Fruit fly (Drosophila melanogaster) whole organism, embryonic: Measurements from ENCODE around the gene CG17169.

Source experiments
- BEAF-32 ChIP-seq: fragments of 200-800 bp; sonication (Bioruptor generic); optimal IDR thresholded peaks from 3 replicates; lab custom pipeline; 2017; ENCODE audit warnings: missing biosample characterization, missing genetic modification characterization, mild to moderate bottlenecking, moderate library complexity, missing genetic modification reagents
- CG10209 ChIP-seq: fragments of 200-800 bp; sonication (Bioruptor generic); optimal IDR thresholded peaks from 3 replicates; lab custom pipeline; 2017; ENCODE audit warnings: missing biosample characterization, mild to moderate bottlenecking, missing genetic modification characterization, missing genetic modification reagents
- CG10543 ChIP-seq: fragments of 200-800 bp; sonication (Bioruptor generic); optimal IDR thresholded peaks from 3 replicates; lab custom pipeline; 2017; ENCODE audit warnings: missing biosample characterization, mild to moderate bottlenecking, missing genetic modification characterization, moderate library complexity
- CG12769 ChIP-seq: fragments of 200-800 bp; sonication (Bioruptor generic); optimal IDR thresholded peaks from 2 replicates; lab custom pipeline; 2019; ENCODE audit warnings: missing biosample characterization, mild to moderate bottlenecking, missing genetic modification characterization, moderate library complexity
- CG15514 ChIP-seq: fragments of 200-800 bp; sonication (Bioruptor generic); optimal IDR thresholded peaks from 3 replicates; lab custom pipeline; 2017; ENCODE audit warnings: missing biosample characterization, missing genetic modification characterization, mild to moderate bottlenecking, moderate library complexity, missing genetic modification reagents
- CG16813 ChIP-seq: fragments of 200-800 bp; sonication (Bioruptor generic); IDR thresholded peaks from 3 replicates; pipeline ENCODE4 v1.3.6; 2022; ENCODE audit warnings: missing biosample characterization, missing genetic modification characterization; ENCODE audit not compliant: partially characterized antibody
- CG17568 ChIP-seq: fragments of 200-800 bp; sonication (Bioruptor generic); optimal IDR thresholded peaks from 2 replicates; lab custom pipeline; 2018; ENCODE audit warnings: missing biosample characterization, mild to moderate bottlenecking, missing genetic modification characterization, moderate library complexity
- CG18599 ChIP-seq: fragments of 200-800 bp; sonication (Bioruptor generic); optimal IDR thresholded peaks from 3 replicates; lab custom pipeline; 2017; ENCODE audit warnings: missing biosample characterization, missing genetic modification characterization, mild to moderate bottlenecking, moderate library complexity, missing genetic modification reagents
- CG2120 ChIP-seq: fragments of 200-800 bp; sonication (Bioruptor generic); optimal IDR thresholded peaks from 3 replicates; lab custom pipeline; 2016; ENCODE audit warnings: missing biosample characterization, missing genetic modification characterization
- CG30020 ChIP-seq: fragments of 200-800 bp; optimal IDR thresholded peaks from 2 replicates; lab custom pipeline; 2019; ENCODE audit warnings: missing biosample characterization, mild to moderate bottlenecking, missing genetic modification characterization, moderate library complexity
- CG3281 ChIP-seq: fragments of 200-800 bp; sonication (Bioruptor generic); optimal IDR thresholded peaks from 3 replicates; lab custom pipeline; 2017; ENCODE audit warnings: missing biosample characterization, mild to moderate bottlenecking, missing genetic modification characterization
- CG33213 ChIP-seq: fragments of 200-800 bp; sonication (Bioruptor generic); optimal IDR thresholded peaks from 3 replicates; lab custom pipeline; 2016; ENCODE audit warnings: missing biosample characterization, missing genetic modification characterization
- CG5245 ChIP-seq: fragments of 200-800 bp; sonication (Bioruptor generic); optimal IDR thresholded peaks from 3 replicates; lab custom pipeline; 2016; ENCODE audit warnings: missing biosample characterization, missing genetic modification characterization
- CG6765 ChIP-seq: fragments of 200-800 bp; sonication (Bioruptor generic); optimal IDR thresholded peaks from 3 replicates; lab custom pipeline; 2017; ENCODE audit warnings: missing biosample characterization, mild to moderate bottlenecking, missing genetic modification characterization
- CG7357 ChIP-seq: fragments of 200-800 bp; sonication (Bioruptor generic); IDR thresholded peaks from 3 replicates; pipeline ENCODE4 v1.3.6; 2022; ENCODE audit warnings: missing biosample characterization, missing genetic modification characterization
- CG7372 ChIP-seq: fragments of 200-800 bp; sonication (Bioruptor generic); IDR thresholded peaks from 2 replicates; pipeline ENCODE4 v1.3.6; 2022; ENCODE audit warnings: missing biosample characterization, missing genetic modification characterization
- CG8290 ChIP-seq, 3 experiments: fragments of 200-800 bp; sonication (Bioruptor generic); optimal IDR thresholded peaks; 2 replicates each; lab custom pipeline; 2016 to 2019; ENCODE audit warnings: missing biosample characterization in 3 of 3, missing genetic modification characterization in 3 of 3, mild to moderate bottlenecking in 2 of 3, moderate library complexity in 1 of 3
- CG9727 ChIP-seq: fragments of 200-800 bp; sonication (Bioruptor generic); optimal IDR thresholded peaks from 3 replicates; lab custom pipeline; 2017; ENCODE audit warnings: missing biosample characterization, mild to moderate bottlenecking, missing genetic modification characterization
- CHES-1-like ChIP-seq: fragments of 200-800 bp; sonication (Bioruptor generic); optimal IDR thresholded peaks from 2 replicates; lab custom pipeline; 2016; ENCODE audit warnings: missing biosample characterization, missing genetic modification characterization
- Fer2 ChIP-seq: fragments of 200-800 bp; sonication (Bioruptor generic); optimal IDR thresholded peaks from 2 replicates; lab custom pipeline; 2018; ENCODE audit warnings: missing biosample characterization, mild to moderate bottlenecking, missing genetic modification characterization, moderate library complexity
- Fer3 ChIP-seq: fragments of 200-800 bp; sonication (Bioruptor generic); optimal IDR thresholded peaks from 2 replicates; lab custom pipeline; 2018; ENCODE audit warnings: missing biosample characterization, mild to moderate bottlenecking, missing genetic modification characterization, moderate library complexity
- Gug ChIP-seq: fragments of 200-800 bp; sonication (Bioruptor generic); IDR thresholded peaks from 4 replicates; pipeline ENCODE4 v1.3.6; 2022; ENCODE audit warnings: missing biosample characterization, missing genetic modification characterization
- HHEX ChIP-seq: fragments of 200-800 bp; sonication (Bioruptor generic); optimal IDR thresholded peaks from 3 replicates; lab custom pipeline; 2017; ENCODE audit warnings: missing biosample characterization, mild to moderate bottlenecking, missing genetic modification characterization, missing genetic modification reagents
- Hr3 ChIP-seq: fragments of 200-800 bp; sonication (Bioruptor generic); optimal IDR thresholded peaks from 3 replicates; lab custom pipeline; 2016; ENCODE audit warnings: missing biosample characterization, missing genetic modification characterization
- Hsf ChIP-seq: fragments of 200-800 bp; sonication (Bioruptor generic); optimal IDR thresholded peaks from 3 replicates; lab custom pipeline; 2016; ENCODE audit warnings: missing biosample characterization, missing genetic modification characterization
- Med ChIP-seq: fragments of 200-800 bp; sonication (Bioruptor generic); peaks from one replicate; lab custom pipeline; 2016; ENCODE audit warnings: missing biosample characterization, missing genetic modification characterization, mild to moderate bottlenecking, inconsistent platforms, moderate library complexity
- Meics ChIP-seq: fragments of 200-800 bp; sonication (Bioruptor generic); optimal IDR thresholded peaks from 2 replicates; lab custom pipeline; 2017; ENCODE audit warnings: missing biosample characterization, mild to moderate bottlenecking, missing genetic modification characterization
- Nf-YB ChIP-seq: fragments of 200-800 bp; sonication (Bioruptor generic); optimal IDR thresholded peaks from 3 replicates; lab custom pipeline; 2019; ENCODE audit warnings: missing biosample characterization, mild to moderate bottlenecking, missing genetic modification characterization, moderate library complexity
- PHDP ChIP-seq: fragments of 200-800 bp; sonication (Bioruptor generic); optimal IDR thresholded peaks from 3 replicates; lab custom pipeline; 2018; ENCODE audit warnings: missing biosample characterization, mild to moderate bottlenecking, missing genetic modification characterization, moderate library complexity
- Rfx ChIP-seq: fragments of 200-800 bp; sonication (Bioruptor generic); IDR thresholded peaks from 2 replicates; pipeline ENCODE4 v1.3.6; 2022; ENCODE audit warnings: missing biosample characterization, missing genetic modification characterization
- Sin3A ChIP-seq: fragments of >200 bp; optimal IDR thresholded peaks from 2 replicates; lab custom pipeline; 2018
- amos ChIP-seq: fragments of 200-800 bp; sonication (Bioruptor generic); IDR thresholded peaks from 2 replicates; pipeline ENCODE4 v1.3.6; 2022; ENCODE audit warnings: missing biosample characterization, missing genetic modification characterization; ENCODE audit not compliant: partially characterized antibody
- bab2 ChIP-seq: fragments of 200-800 bp; sonication (Bioruptor generic); optimal IDR thresholded peaks from 2 replicates; lab custom pipeline; 2016; ENCODE audit warnings: missing biosample characterization, missing genetic modification characterization
- caup ChIP-seq: fragments of 200-800 bp; sonication (Bioruptor generic); optimal IDR thresholded peaks from 3 replicates; lab custom pipeline; 2017; ENCODE audit warnings: missing biosample characterization, mild to moderate bottlenecking, missing genetic modification characterization, moderate library complexity; ENCODE audit not compliant: severe bottlenecking
- chm ChIP-seq: fragments of 200-800 bp; sonication (Bioruptor generic); IDR thresholded peaks from 2 replicates; pipeline ENCODE4 v1.3.6; 2022; ENCODE audit warnings: missing biosample characterization, missing genetic modification characterization
- danr ChIP-seq: fragments of 200-800 bp; sonication (Bioruptor generic); IDR thresholded peaks from 2 replicates; pipeline ENCODE4 v1.3.6; 2022; ENCODE audit warnings: missing biosample characterization, missing genetic modification characterization
- dmrt99B ChIP-seq: fragments of 200-800 bp; sonication (Bioruptor generic); optimal IDR thresholded peaks from 2 replicates; lab custom pipeline; 2018; ENCODE audit warnings: missing biosample characterization, mild to moderate bottlenecking, missing genetic modification characterization, moderate library complexity
- fd3F ChIP-seq: fragments of 200-800 bp; sonication (Bioruptor generic); optimal IDR thresholded peaks from 2 replicates; lab custom pipeline; 2018; ENCODE audit warnings: missing biosample characterization, mild to moderate bottlenecking, missing genetic modification characterization, moderate library complexity
- gt ChIP-seq: fragments of 200-800 bp; sonication (Bioruptor generic); IDR thresholded peaks from 2 replicates; pipeline ENCODE4 v1.3.6; 2022; ENCODE audit warnings: missing biosample characterization, missing genetic modification characterization
- lab ChIP-seq: fragments of 200-800 bp; sonication (Bioruptor generic); optimal IDR thresholded peaks from 3 replicates; lab custom pipeline; 2017; ENCODE audit warnings: missing biosample characterization, missing genetic modification characterization, mild to moderate bottlenecking, moderate library complexity, missing genetic modification reagents
- mam ChIP-seq: fragments of 200-800 bp; sonication (Bioruptor generic); optimal IDR thresholded peaks from 3 replicates; lab custom pipeline; 2016; ENCODE audit warnings: missing biosample characterization, missing genetic modification characterization
- nerfin-1 ChIP-seq: fragments of 200-800 bp; sonication (Bioruptor generic); optimal IDR thresholded peaks from 3 replicates; lab custom pipeline; 2019; ENCODE audit warnings: missing biosample characterization, mild to moderate bottlenecking, missing genetic modification characterization, moderate library complexity
- nerfin-2 ChIP-seq: fragments of 200-800 bp; sonication (Bioruptor generic); IDR thresholded peaks from 2 replicates; pipeline ENCODE4 v1.3.6; 2022; ENCODE audit warnings: missing biosample characterization, missing genetic modification characterization; ENCODE audit not compliant: partially characterized antibody
- sd ChIP-seq: fragments of 200-800 bp; sonication (Bioruptor generic); optimal IDR thresholded peaks from 3 replicates; lab custom pipeline; 2018; ENCODE audit warnings: missing biosample characterization, mild to moderate bottlenecking, missing genetic modification characterization, moderate library complexity
- sens ChIP-seq: fragments of 200-800 bp; sonication (Bioruptor generic); peaks from one replicate; lab custom pipeline; 2016; ENCODE audit warnings: missing biosample characterization, missing genetic modification characterization
- sisA ChIP-seq: fragments of 200-800 bp; sonication (Bioruptor generic); IDR thresholded peaks from 2 replicates; pipeline ENCODE4 v1.3.6; 2022; ENCODE audit warnings: missing biosample characterization, missing genetic modification characterization
- sug ChIP-seq: fragments of 200-800 bp; optimal IDR thresholded peaks from 2 replicates; lab custom pipeline; 2019; ENCODE audit warnings: missing biosample characterization, mild to moderate bottlenecking, missing genetic modification characterization, moderate library complexity
- tup ChIP-seq: fragments of 200-800 bp; sonication (Bioruptor generic); optimal IDR thresholded peaks from 2 replicates; lab custom pipeline; 2016; ENCODE audit warnings: missing biosample characterization, mild to moderate bottlenecking, missing genetic modification characterization, moderate library complexity
- zfh2 ChIP-seq: fragments of 200-800 bp; sonication (Bioruptor generic); optimal IDR thresholded peaks from 2 replicates; lab custom pipeline; 2016; ENCODE audit warnings: missing biosample characterization, missing genetic modification characterization

Gene CG17169

DNA sequence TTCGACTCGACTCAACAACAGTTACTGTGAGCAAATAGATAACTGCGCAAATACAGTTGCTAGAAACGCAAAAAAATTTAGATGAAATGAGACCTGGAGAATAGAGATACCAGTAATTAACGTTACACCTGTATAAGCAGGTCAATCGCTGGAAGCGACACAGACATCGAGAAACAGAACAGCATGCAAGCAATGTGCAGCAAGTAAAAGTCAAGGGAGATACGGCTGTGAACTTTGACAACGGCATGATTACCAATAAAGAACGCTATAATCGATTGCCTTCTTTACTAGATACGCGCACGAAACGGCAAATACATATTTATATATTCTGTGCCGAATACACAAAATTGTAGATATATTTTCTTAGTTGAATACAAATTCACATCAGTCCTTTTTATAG lies 6.8 kb downstream of the CG17169 start:
- TF ChIP-seq Hr3 (GFP tag; lab: Kevin White, UChicago) (no peak), nerfin-1 (tag; lab: Kevin White, UChicago) (no peak), BEAF-32 (no peak), gt (no peak), zfh2 (GFP tag; lab: Kevin White, UChicago) (no peak), Gug (GFP tag; lab: Robert Waterston, UW) (no peak), CG17568 (GFP tag; lab: Kevin White, UChicago) (no peak), CG7372 (GFP tag; lab: Robert Waterston, UW) (no peak), CG15514 (GFP tag; lab: Kevin White, UChicago) (no peak), mam (GFP tag; lab: Kevin White, UChicago) (no peak), sug (tag; lab: Kevin White, UChicago) (no peak)
- TF ChIP-seq, all 482 proteins: peak for 0

DNA sequence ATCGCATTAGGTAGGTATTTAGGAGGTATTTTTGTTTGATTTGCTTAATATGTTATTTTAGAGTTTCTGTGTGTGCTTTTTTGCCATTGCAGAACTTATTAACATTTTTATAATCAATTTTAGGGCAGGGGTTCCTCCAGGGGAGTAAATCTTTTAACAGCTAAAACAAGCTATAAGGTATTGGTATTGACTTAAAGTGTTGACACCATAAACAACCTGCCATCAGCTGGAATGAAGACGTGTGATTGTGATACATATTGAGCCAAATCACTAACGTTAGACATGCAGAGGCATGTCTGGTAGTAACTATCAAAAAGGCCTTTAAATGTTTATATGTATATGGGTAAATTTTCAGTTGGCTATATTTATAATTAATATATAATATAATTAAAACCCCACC lies 7.3 kb downstream of the CG17169 start:
- TF ChIP-seq CG15514 (GFP tag; lab: Kevin White, UChicago) (peak; percentile 9), Sin3A (lab: Kevin White, UChicago) (no peak), HHEX (GFP tag; lab: Kevin White, UChicago) (peak; percentile 39), CG10543 (GFP tag; lab: Kevin White, UChicago) (peak; percentile 20), PHDP (tag; lab: Kevin White, UChicago) (peak; percentile 7), CG9727 (GFP tag; lab: Kevin White, UChicago) (no peak), CG2120 (peak; percentile 26), CG12769 (tag; lab: Kevin White, UChicago) (peak; percentile 9), CHES-1-like (GFP tag; lab: Kevin White, UChicago) (no peak), fd3F (peak; percentile 27), chm (no peak), CG33213 (GFP tag; lab: Kevin White, UChicago) (no peak), Med (peak; percentile 83), caup (peak; percentile 41), amos (GFP tag; lab: Robert Waterston, UW) (no peak), CG8290 (GFP tag; optimal IDR thresholded peaks at IDR 0.05; lab: Kevin White, UChicago) (no peak), CG8290 (tag; optimal IDR thresholded peaks at IDR 0.05; lab: Kevin White, UChicago) (peak in 1 of 2 experiments; percentile 66), CG18599 (GFP tag; lab: Kevin White, UChicago) (peak; percentile 13), lab (GFP tag; lab: Kevin White, UChicago) (peak; percentile 62), bab2 (GFP tag; lab: Kevin White, UChicago) (peak; percentile 10), Fer3 (peak; percentile 38), CG10209 (GFP tag; lab: Kevin White, UChicago) (peak; percentile 6), Rfx (GFP tag; lab: Robert Waterston, UW) (peak; percentile 50; the same call in 1 of the 2 replicates), CG3281 (peak; percentile 31), Meics (GFP tag; lab: Kevin White, UChicago) (peak; percentile 13), CG6765 (GFP tag; lab: Kevin White, UChicago) (peak; percentile 9)
- TF ChIP-seq, all 482 proteins: peak for 19

DNA sequence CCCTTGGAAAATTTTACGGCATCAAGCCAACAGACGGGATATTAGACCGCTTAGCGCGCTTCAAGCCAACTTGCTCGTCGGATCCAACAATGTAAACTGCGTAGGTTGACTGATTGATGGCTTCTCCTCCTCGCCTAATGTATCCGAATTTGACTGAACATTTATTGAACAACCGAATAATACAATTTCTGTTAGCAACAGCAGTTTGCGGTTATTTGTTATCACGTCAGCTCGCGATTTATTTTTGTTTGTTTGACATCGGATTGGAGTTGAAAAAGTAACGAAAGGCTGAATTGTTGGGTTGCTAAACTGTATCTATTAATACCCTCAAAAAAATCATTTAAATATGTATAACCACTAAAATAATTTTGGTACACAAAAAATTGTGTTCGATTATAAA lies 8.1 kb downstream of the CG17169 start, which contains the start of gene CG17159:
Gene CG17159 (minus strand): TSS at position 101 of the 400 bp plus-strand sequence.
- TF ChIP-seq sd (no peak), CG16813 (GFP tag; lab: Robert Waterston, UW) (no peak), danr (GFP tag; lab: Robert Waterston, UW) (no peak), CG5245 (GFP tag; lab: Kevin White, UChicago) (no peak), CG9727 (GFP tag; lab: Kevin White, UChicago) (no peak), sens (no peak), CG7357 (GFP tag; lab: Robert Waterston, UW) (no peak), CG30020 (no peak), dmrt99B (tag; lab: Kevin White, UChicago) (no peak), Nf-YB (GFP tag; lab: Kevin White, UChicago) (no peak), sisA (no peak), Hsf (GFP tag; lab: Kevin White, UChicago) (no peak), tup (no peak), Fer2 (tag; lab: Kevin White, UChicago) (no peak), nerfin-2 (GFP tag; lab: Robert Waterston, UW) (no peak)
